Worm (Caenorhabditis elegans) whole organism, L2 larva: ENCODE measurements around the gene F09F9.5.

Experiments used
- blmp-1 ChIP-seq: sonication (generic microtip); optimal IDR thresholded peaks from 2 replicates; lab custom pipeline; 2017; ENCODE audit warnings: missing genetic modification characterization, mild to moderate bottlenecking, missing compliant biosample characterization, antibody characterized with exemption, moderate library complexity; ENCODE audit not compliant: insufficient read depth
- lin-11 ChIP-seq: fragments of 150-350 bp; sonication (generic microtip); optimal IDR thresholded peaks from 2 replicates; lab custom pipeline; 2014; ENCODE audit warnings: missing biosample characterization, missing genetic modification characterization, inconsistent platforms, mixed read lengths
- mdl-1 ChIP-seq, 2 experiments: fragments of 150-350 bp in 1 of 2; sonication (generic microtip) in 1 of 2; optimal IDR thresholded peaks; 2 replicates each; lab custom pipeline; 2017; ENCODE audit warnings: missing biosample characterization in 2 of 2, missing genetic modification characterization in 2 of 2
- nhr-77 ChIP-seq: fragments of 150-350 bp; optimal IDR thresholded peaks from 2 replicates; lab custom pipeline; 2014; ENCODE audit warnings: missing biosample characterization, missing genetic modification characterization
- ztf-4 ChIP-seq: fragments of 150-350 bp; optimal IDR thresholded peaks from 2 replicates; lab custom pipeline; 2014; ENCODE audit warnings: missing biosample characterization, missing genetic modification characterization

ce11 chrX:4109970-4110369 is 7.8 kb upstream of the F09F9.5 start:
- no peak for TF ChIP-seq lin-11
- no peak for TF ChIP-seq ztf-4 (tag; lab: Kevin White, UChicago)
- no peak for TF ChIP-seq mdl-1 (tag; optimal IDR thresholded peaks at IDR 0.05; lab: Kevin White, UChicago)
- no peak for TF ChIP-seq blmp-1 (tag; lab: Kevin White, UChicago)
- TF ChIP-seq nhr-77 (tag; lab: Kevin White, UChicago): no peak
